Fruit fly (Drosophila melanogaster) whole organism, embryonic: ENCODE data around the gene CG15602.

Experiments used
- ATbp ChIP-seq: fragments of 200-800 bp; sonication (Bioruptor generic); optimal IDR thresholded peaks from 2 replicates; lab custom pipeline; 2017; ENCODE audit warnings: missing biosample characterization, mild to moderate bottlenecking, missing genetic modification characterization, missing genetic modification reagents
- Atf6 ChIP-seq: fragments of 200-800 bp; sonication (Bioruptor generic); IDR thresholded peaks from 2 replicates; pipeline ENCODE4 v1.3.6; 2022; ENCODE audit warnings: missing biosample characterization, missing genetic modification characterization
- C15 ChIP-seq: fragments of 200-800 bp; sonication (Bioruptor generic); IDR thresholded peaks from 3 replicates; pipeline ENCODE4 v1.3.6; 2022; ENCODE audit warnings: missing biosample characterization, missing genetic modification characterization
- CG11560 ChIP-seq: fragments of 200-800 bp; sonication (Bioruptor generic); IDR thresholded peaks from 3 replicates; pipeline ENCODE4 v1.3.6; 2022; ENCODE audit warnings: missing biosample characterization, missing genetic modification characterization
- CG12391 ChIP-seq: fragments of 200-800 bp; sonication (Bioruptor generic); optimal IDR thresholded peaks from 3 replicates; lab custom pipeline; 2018; ENCODE audit warnings: missing biosample characterization, mild to moderate bottlenecking, missing genetic modification characterization, moderate library complexity
- CG15514 ChIP-seq: fragments of 200-800 bp; sonication (Bioruptor generic); optimal IDR thresholded peaks from 3 replicates; lab custom pipeline; 2017; ENCODE audit warnings: missing biosample characterization, missing genetic modification characterization, mild to moderate bottlenecking, moderate library complexity, missing genetic modification reagents
- CG16779 ChIP-seq: fragments of 200-800 bp; sonication (Bioruptor generic); IDR thresholded peaks from 2 replicates; pipeline ENCODE4 v1.3.6; 2022; ENCODE audit warnings: missing biosample characterization, missing genetic modification characterization
- CG17612 ChIP-seq: fragments of 200-800 bp; sonication (Bioruptor generic); IDR thresholded peaks from 2 replicates; pipeline ENCODE4 v1.3.6; 2022; ENCODE audit warnings: missing biosample characterization, missing genetic modification characterization
- CG30403 ChIP-seq: fragments of 200-800 bp; sonication (Bioruptor generic); optimal IDR thresholded peaks from 3 replicates; lab custom pipeline; 2016; ENCODE audit warnings: missing biosample characterization, missing genetic modification characterization
- CG43689 ChIP-seq: fragments of 200-800 bp; sonication (Bioruptor generic); IDR thresholded peaks from 2 replicates; pipeline ENCODE4 v1.3.6; 2022; ENCODE audit warnings: missing biosample characterization, missing genetic modification characterization
- CG5245 ChIP-seq: fragments of 200-800 bp; sonication (Bioruptor generic); optimal IDR thresholded peaks from 3 replicates; lab custom pipeline; 2016; ENCODE audit warnings: missing biosample characterization, missing genetic modification characterization
- CG6813 ChIP-seq: fragments of 200-800 bp; sonication (Bioruptor generic); optimal IDR thresholded peaks from 2 replicates; lab custom pipeline; 2017; ENCODE audit warnings: missing biosample characterization, missing genetic modification characterization, mild to moderate bottlenecking, moderate library complexity, missing genetic modification reagents
- CG8281 ChIP-seq: fragments of 200-800 bp; sonication (Bioruptor generic); optimal IDR thresholded peaks from 2 replicates; lab custom pipeline; 2018; ENCODE audit warnings: missing biosample characterization, mild to moderate bottlenecking, missing genetic modification characterization, moderate library complexity
- CG8478 ChIP-seq: fragments of >200 bp; optimal IDR thresholded peaks from 2 replicates; lab custom pipeline; 2018
- CG9797 ChIP-seq: fragments of 200-800 bp; sonication (Bioruptor generic); optimal IDR thresholded peaks from 3 replicates; lab custom pipeline; 2018; ENCODE audit warnings: missing biosample characterization, mild to moderate bottlenecking, missing genetic modification characterization
- CkIIα-i1 ChIP-seq: fragments of 200-800 bp; sonication (Bioruptor generic); IDR thresholded peaks from 2 replicates; pipeline ENCODE4 v1.3.6; 2022; ENCODE audit warnings: missing biosample characterization, missing genetic modification characterization
- Dip3 ChIP-seq: fragments of 200-800 bp; sonication (Bioruptor generic); optimal IDR thresholded peaks from 3 replicates; lab custom pipeline; 2016; ENCODE audit warnings: missing biosample characterization, missing genetic modification characterization
- Dp ChIP-seq: fragments of 200-800 bp; sonication (Bioruptor generic); optimal IDR thresholded peaks from 2 replicates; lab custom pipeline; 2018; ENCODE audit warnings: missing biosample characterization, mild to moderate bottlenecking, missing genetic modification characterization, moderate library complexity
- Dref ChIP-seq: fragments of 200-800 bp; sonication (Bioruptor generic); IDR thresholded peaks from 2 replicates; pipeline ENCODE4 v1.3.6; 2022; ENCODE audit warnings: missing biosample characterization, missing genetic modification characterization
- HmgD ChIP-seq: fragments of 200-800 bp; sonication (Bioruptor generic); optimal IDR thresholded peaks from 3 replicates; lab custom pipeline; 2016; ENCODE audit warnings: missing biosample characterization, missing genetic modification characterization
- Hr78 ChIP-seq, 2 experiments: fragments of 200-800 bp in 1 of 2; fragments of >200 bp in 1 of 2; sonication (Bioruptor generic) in 1 of 2; optimal IDR thresholded peaks; 2 replicates each; lab custom pipeline; 2017 to 2019; ENCODE audit warnings: missing biosample characterization in 2 of 2, missing genetic modification characterization in 2 of 2, mild to moderate bottlenecking in 1 of 2, moderate library complexity in 1 of 2
- MBD-R2 ChIP-seq: fragments of 200-800 bp; sonication (Bioruptor generic); IDR thresholded peaks from 2 replicates; pipeline ENCODE4 v1.3.6; 2022; ENCODE audit warnings: missing biosample characterization, missing genetic modification characterization
- MESR4 ChIP-seq: fragments of 200-800 bp; sonication (Bioruptor generic); optimal IDR thresholded peaks from 2 replicates; lab custom pipeline; 2018; ENCODE audit warnings: missing biosample characterization, mild to moderate bottlenecking, missing genetic modification characterization, moderate library complexity
- NFAT ChIP-seq: fragments of 200-800 bp; sonication (Bioruptor generic); IDR thresholded peaks from 2 replicates; pipeline ENCODE4 v1.3.6; 2022; ENCODE audit warnings: missing biosample characterization, missing genetic modification characterization
- Six4 ChIP-seq: fragments of 200-800 bp; sonication (Bioruptor generic); optimal IDR thresholded peaks from 2 replicates; lab custom pipeline; 2016; ENCODE audit warnings: missing biosample characterization, missing genetic modification characterization
- Taf1 ChIP-seq: fragments of 200-800 bp; sonication (Bioruptor generic); IDR thresholded peaks from 2 replicates; pipeline ENCODE4 v1.3.6; 2022; ENCODE audit warnings: missing biosample characterization, missing genetic modification characterization
- amos ChIP-seq: fragments of 200-800 bp; sonication (Bioruptor generic); IDR thresholded peaks from 2 replicates; pipeline ENCODE4 v1.3.6; 2022; ENCODE audit warnings: missing biosample characterization, missing genetic modification characterization; ENCODE audit not compliant: partially characterized antibody
- bab2 ChIP-seq: fragments of 200-800 bp; sonication (Bioruptor generic); optimal IDR thresholded peaks from 2 replicates; lab custom pipeline; 2016; ENCODE audit warnings: missing biosample characterization, missing genetic modification characterization
- bigmax ChIP-seq: fragments of 200-800 bp; sonication (Bioruptor generic); optimal IDR thresholded peaks from 2 replicates; lab custom pipeline; 2018; ENCODE audit warnings: missing biosample characterization, mild to moderate bottlenecking, missing genetic modification characterization
- cwo ChIP-seq: fragments of 200-800 bp; sonication (Bioruptor generic); optimal IDR thresholded peaks from 3 replicates; lab custom pipeline; 2017; ENCODE audit warnings: missing biosample characterization, missing genetic modification characterization, mild to moderate bottlenecking, moderate library complexity, missing genetic modification reagents
- dan ChIP-seq: fragments of 200-800 bp; sonication (Bioruptor generic); IDR thresholded peaks from 2 replicates; pipeline ENCODE4 v1.3.6; 2022; ENCODE audit warnings: missing biosample characterization, missing genetic modification characterization
- dmrt11E ChIP-seq: fragments of 200-800 bp; sonication (Bioruptor generic); optimal IDR thresholded peaks from 3 replicates; lab custom pipeline; 2018; ENCODE audit warnings: missing biosample characterization, mild to moderate bottlenecking, missing genetic modification characterization, moderate library complexity
- dysf ChIP-seq: fragments of 200-800 bp; sonication (Bioruptor generic); IDR thresholded peaks from 3 replicates; pipeline ENCODE4 v1.3.6; 2022; ENCODE audit warnings: missing biosample characterization, missing genetic modification characterization
- emc ChIP-seq: fragments of 200-800 bp; sonication (Bioruptor generic); optimal IDR thresholded peaks from 2 replicates; lab custom pipeline; 2016; ENCODE audit warnings: missing biosample characterization, missing genetic modification characterization
- en ChIP-seq: fragments of 200-800 bp; sonication (Bioruptor generic); optimal IDR thresholded peaks from 2 replicates; lab custom pipeline; 2016; ENCODE audit warnings: missing biosample characterization, missing genetic modification characterization
- gfzf ChIP-seq: fragments of 200-800 bp; sonication (Bioruptor generic); optimal IDR thresholded peaks from 2 replicates; lab custom pipeline; 2016; ENCODE audit warnings: missing biosample characterization, mild to moderate bottlenecking, missing genetic modification characterization, moderate library complexity
- hbn ChIP-seq: fragments of 200-800 bp; sonication (Bioruptor generic); IDR thresholded peaks from 2 replicates; pipeline ENCODE4 v1.3.6; 2022; ENCODE audit warnings: missing biosample characterization, missing genetic modification characterization; ENCODE audit not compliant: partially characterized antibody
- hth ChIP-seq: fragments of >200 bp; optimal IDR thresholded peaks from 2 replicates; lab custom pipeline; 2017; ENCODE audit warnings: inconsistent platforms
- lab ChIP-seq: fragments of 200-800 bp; sonication (Bioruptor generic); optimal IDR thresholded peaks from 3 replicates; lab custom pipeline; 2017; ENCODE audit warnings: missing biosample characterization, missing genetic modification characterization, mild to moderate bottlenecking, moderate library complexity, missing genetic modification reagents
- nau ChIP-seq: fragments of 200-800 bp; sonication (Bioruptor generic); optimal IDR thresholded peaks from 3 replicates; lab custom pipeline; 2017; ENCODE audit warnings: missing biosample characterization, mild to moderate bottlenecking, missing genetic modification characterization, missing genetic modification reagents
- pum ChIP-seq: fragments of 200-800 bp; sonication (Bioruptor generic); optimal IDR thresholded peaks from 2 replicates; lab custom pipeline; 2016; ENCODE audit warnings: missing biosample characterization, missing genetic modification characterization
- repo ChIP-seq: fragments of 200-800 bp; sonication (Bioruptor generic); optimal IDR thresholded peaks from 2 replicates; lab custom pipeline; 2016; ENCODE audit warnings: missing biosample characterization, missing genetic modification characterization
- run ChIP-seq: fragments of 200-800 bp; sonication (Bioruptor generic); optimal IDR thresholded peaks from 3 replicates; lab custom pipeline; 2018; ENCODE audit warnings: missing biosample characterization, mild to moderate bottlenecking, missing genetic modification characterization
- scrt ChIP-seq: fragments of 200-800 bp; sonication (Bioruptor generic); optimal IDR thresholded peaks from 2 replicates; lab custom pipeline; 2018; ENCODE audit warnings: missing biosample characterization, mild to moderate bottlenecking, missing genetic modification characterization, moderate library complexity
- sd ChIP-seq: fragments of 200-800 bp; sonication (Bioruptor generic); optimal IDR thresholded peaks from 3 replicates; lab custom pipeline; 2018; ENCODE audit warnings: missing biosample characterization, mild to moderate bottlenecking, missing genetic modification characterization, moderate library complexity
- shn ChIP-seq: fragments of 200-800 bp; sonication (Bioruptor generic); optimal IDR thresholded peaks from 3 replicates; lab custom pipeline; 2016; ENCODE audit warnings: missing biosample characterization, missing genetic modification characterization
- sisA ChIP-seq: fragments of 200-800 bp; sonication (Bioruptor generic); IDR thresholded peaks from 2 replicates; pipeline ENCODE4 v1.3.6; 2022; ENCODE audit warnings: missing biosample characterization, missing genetic modification characterization
- sna ChIP-seq: fragments of 200-800 bp; sonication (Bioruptor generic); IDR thresholded peaks from 2 replicates; pipeline ENCODE4 v1.3.6; 2022; ENCODE audit warnings: missing biosample characterization, missing genetic modification characterization; ENCODE audit not compliant: partially characterized antibody
- toy ChIP-seq: fragments of 200-800 bp; sonication (Bioruptor generic); IDR thresholded peaks from 2 replicates; pipeline ENCODE4 v1.3.6; 2022; ENCODE audit warnings: missing biosample characterization, missing genetic modification characterization
- unpg ChIP-seq: fragments of 200-800 bp; sonication (Bioruptor generic); optimal IDR thresholded peaks from 3 replicates; lab custom pipeline; 2018; ENCODE audit warnings: missing biosample characterization, mild to moderate bottlenecking, missing genetic modification characterization, moderate library complexity

CG15602 gene

dm6 chrX:15785429-15786239 is 13.6 kb upstream of the CG15602 start, which contains the start of the genes Paf-AHalpha and mRpS30 (continued):
- TF ChIP-seq CG12391 (tag; lab: Kevin White, UChicago) (peak; percentile 5), unpg (GFP tag; lab: Kevin White, UChicago) (no peak), Taf1 (GFP tag; lab: Robert Waterston, UW) (no peak), CG5245 (GFP tag; lab: Kevin White, UChicago) (no peak), CG16779 (no peak), CG15514 (GFP tag; lab: Kevin White, UChicago) (peak; percentile 44), lab (GFP tag; lab: Kevin White, UChicago) (no peak), repo (GFP tag; lab: Kevin White, UChicago) (no peak), ATbp (no peak), CG30403 (GFP tag; lab: Kevin White, UChicago) (peak; percentile 6), C15 (GFP tag; lab: Robert Waterston, UW) (no peak), Dp (GFP tag; lab: Kevin White, UChicago) (peak; percentile 32), cwo (GFP tag; lab: Kevin White, UChicago) (no peak), CG17612 (GFP tag; lab: Robert Waterston, UW) (no peak), nau (no peak), Dip3 (GFP tag; lab: Kevin White, UChicago) (no peak), dan (GFP tag; lab: Robert Waterston, UW) (no peak), Dref (peak; percentile 68), CG43689 (GFP tag; lab: Robert Waterston, UW) (no peak), bigmax (GFP tag; lab: Kevin White, UChicago) (peak; percentile 96), CG8281 (no peak), HmgD (no peak), sna (GFP tag; lab: Robert Waterston, UW) (no peak), pum (GFP tag; lab: Kevin White, UChicago) (no peak), dysf (no peak), en (GFP tag; lab: Kevin White, UChicago) (no peak), MESR4 (GFP tag; lab: Kevin White, UChicago) (peak; percentile 70), CkIIα-i1 (GFP tag; lab: Robert Waterston, UW) (no peak), CG8478 (lab: Kevin White, UChicago) (no peak), dmrt11E (no peak), CG9797 (GFP tag; lab: Kevin White, UChicago) (peak; percentile 60), shn (GFP tag; lab: Kevin White, UChicago) (no peak), hbn (no peak), sisA (no peak), Six4 (GFP tag; lab: Kevin White, UChicago) (no peak), MBD-R2 (GFP tag; lab: Robert Waterston, UW) (peak; percentile 56), hth (lab: Kevin White, UChicago) (no peak), CG6813 (GFP tag; lab: Kevin White, UChicago) (no peak), bab2 (GFP tag; lab: Kevin White, UChicago) (no peak), emc (no peak), gfzf (GFP tag; lab: Kevin White, UChicago) (peak; percentile 69), amos (GFP tag; lab: Robert Waterston, UW) (peak; percentile 14; the same call in 1 of the 2 replicates), NFAT (GFP tag; lab: Robert Waterston, UW) (no peak), toy (no peak), CG11560 (tag; lab: Robert Waterston, UW) (no peak), scrt (GFP tag; lab: Kevin White, UChicago) (no peak), run (no peak), Hr78 (GFP tag; optimal IDR thresholded peaks at IDR 0.05; lab: Kevin White, UChicago) (no peak), sd (tag; lab: Kevin White, UChicago) (no peak), Atf6 (GFP tag; lab: Robert Waterston, UW) (no peak)
